Fruit fly (Drosophila melanogaster) whole organism, wandering third instar larva: ENCODE measurements around the gene cav.

ENCODE experiments used
- Abd-B ChIP-seq: fragments of >200 bp; optimal IDR thresholded peaks from 2 replicates; lab custom pipeline; 2017; ENCODE audit warnings: missing biosample characterization, missing genetic modification characterization
- CG32264 ChIP-seq: fragments of 200-800 bp; sonication (Bioruptor generic); optimal IDR thresholded peaks from 2 replicates; lab custom pipeline; 2016; ENCODE audit warnings: missing biosample characterization, missing genetic modification characterization
- CG9705 ChIP-seq: fragments of 200-800 bp; sonication (Bioruptor generic); optimal IDR thresholded peaks from 2 replicates; lab custom pipeline; 2018; ENCODE audit warnings: missing biosample characterization, mild to moderate bottlenecking, missing genetic modification characterization
- CrebA ChIP-seq: fragments of 200-800 bp; sonication (Bioruptor generic); optimal IDR thresholded peaks from 2 replicates; lab custom pipeline; 2016; ENCODE audit warnings: missing biosample characterization, mild to moderate bottlenecking, missing genetic modification characterization, borderline replicate concordance
- Dfd ChIP-seq: fragments of >200 bp; optimal IDR thresholded peaks from 2 replicates; lab custom pipeline; 2017; ENCODE audit warnings: missing biosample characterization, missing genetic modification characterization
- Dif ChIP-seq: fragments of 200-275, 200-300 bp; sonication (Bioruptor generic); optimal IDR thresholded peaks from 2 replicates; lab custom pipeline; 2018; ENCODE audit warnings: missing biosample characterization, missing genetic modification characterization; ENCODE audit not compliant: partially characterized antibody
- GATAd ChIP-seq: sonication (Bioruptor generic); optimal IDR thresholded peaks from 2 replicates; lab custom pipeline; 2016; ENCODE audit warnings: missing biosample characterization, missing genetic modification characterization
- HLH106 ChIP-seq: fragments of 200-800 bp; optimal IDR thresholded peaks from 3 replicates; lab custom pipeline; 2019; ENCODE audit warnings: missing biosample characterization, mild to moderate bottlenecking, missing genetic modification characterization, moderate library complexity
- Hnf4 ChIP-seq: fragments of 200-800 bp; sonication (Bioruptor generic); optimal IDR thresholded peaks from 2 replicates; lab custom pipeline; 2016; ENCODE audit warnings: missing biosample characterization, mild to moderate bottlenecking, missing genetic modification characterization
- Hr78 ChIP-seq: fragments of >200 bp; optimal IDR thresholded peaks from 2 replicates; lab custom pipeline; 2017; ENCODE audit warnings: missing biosample characterization, missing genetic modification characterization
- Hr83 ChIP-seq: fragments of 200-300 bp; sonication (Bioruptor generic); optimal IDR thresholded peaks from 2 replicates; lab custom pipeline; 2016; ENCODE audit warnings: missing biosample characterization, mild to moderate bottlenecking, missing genetic modification characterization, moderate library complexity; ENCODE audit not compliant: poor library complexity, severe bottlenecking
- Jra ChIP-seq: sonication (Bioruptor generic); optimal IDR thresholded peaks from 2 replicates; lab custom pipeline; 2016; ENCODE audit warnings: missing biosample characterization, missing genetic modification characterization
- Mio ChIP-seq: sonication (Bioruptor generic); optimal IDR thresholded peaks from 2 replicates; lab custom pipeline; 2016; ENCODE audit warnings: missing biosample characterization, missing genetic modification characterization
- Myc ChIP-seq: fragments of >200 bp; optimal IDR thresholded peaks from 2 replicates; lab custom pipeline; 2017
- N ChIP-seq: fragments of >200 bp; optimal IDR thresholded peaks from 2 replicates; lab custom pipeline; 2018; ENCODE audit warnings: missing biosample characterization, missing external identifiers, missing genetic modification characterization
- OdsH ChIP-seq: fragments of 200-800 bp; sonication (Bioruptor generic); optimal IDR thresholded peaks from 2 replicates; lab custom pipeline; 2016; ENCODE audit warnings: missing biosample characterization, mild to moderate bottlenecking, missing genetic modification characterization
- Rel ChIP-seq, 2 experiments: fragments of 200-800 bp; sonication (Bioruptor generic) in 1 of 2; optimal IDR thresholded peaks; 2 replicates in 1 of 2; 3 replicates in 1 of 2; lab custom pipeline; 2016 to 2019; ENCODE audit warnings: mild to moderate bottlenecking in 2 of 2, missing biosample characterization in 2 of 2, missing genetic modification characterization in 2 of 2, moderate library complexity in 1 of 2
- Sp1 ChIP-seq: fragments of 200-800 bp; sonication (Bioruptor generic); optimal IDR thresholded peaks from 3 replicates; lab custom pipeline; 2019; ENCODE audit warnings: missing biosample characterization, mild to moderate bottlenecking, missing genetic modification characterization, moderate library complexity
- Vsx2 ChIP-seq: fragments of 200-300, 225-300 bp; sonication (Bioruptor generic); optimal IDR thresholded peaks from 2 replicates; lab custom pipeline; 2018; ENCODE audit warnings: missing biosample characterization, missing genetic modification characterization; ENCODE audit not compliant: partially characterized antibody
- br ChIP-seq: fragments of 200-800 bp; sonication (Bioruptor generic); optimal IDR thresholded peaks from 2 replicates; lab custom pipeline; 2016; ENCODE audit warnings: missing biosample characterization, missing genetic modification characterization
- brk ChIP-seq: fragments of 200-800 bp; sonication (Bioruptor generic); optimal IDR thresholded peaks from 2 replicates; lab custom pipeline; 2016; ENCODE audit warnings: missing biosample characterization, mild to moderate bottlenecking, missing genetic modification characterization
- dl ChIP-seq, 2 experiments: fragments of 175-275, 200-275 bp in 1 of 2; fragments of 200-275 bp in 1 of 2; sonication (Bioruptor generic); optimal IDR thresholded peaks; lab custom pipeline; 2018; ENCODE audit warnings: mild to moderate bottlenecking in 2 of 2, missing biosample characterization in 2 of 2, missing genetic modification characterization in 2 of 2, moderate library complexity in 2 of 2; ENCODE audit not compliant: partially characterized antibody in 2 of 2, insufficient read depth in 1 of 2
- dmrt93B ChIP-seq: fragments of 200-800 bp; sonication (Bioruptor generic); optimal IDR thresholded peaks from 2 replicates; lab custom pipeline; 2018; ENCODE audit warnings: missing biosample characterization, mild to moderate bottlenecking, missing genetic modification characterization
- dsf ChIP-seq: sonication (Bioruptor generic); optimal IDR thresholded peaks from 2 replicates; lab custom pipeline; 2016; ENCODE audit warnings: missing biosample characterization, missing genetic modification characterization, borderline replicate concordance
- ey ChIP-seq: fragments of 200-800 bp; sonication (Bioruptor generic); optimal IDR thresholded peaks from 2 replicates; lab custom pipeline; 2016; ENCODE audit warnings: missing biosample characterization, missing genetic modification characterization
- foxo ChIP-seq, 2 experiments: fragments of 200-800 bp; sonication (Bioruptor generic); optimal IDR thresholded peaks; 2 replicates in 1 of 2; 3 replicates in 1 of 2; lab custom pipeline; 2016 to 2017; ENCODE audit warnings: missing biosample characterization in 2 of 2, missing genetic modification characterization in 2 of 2
- fru ChIP-seq: fragments of 200-800 bp; sonication (Bioruptor generic); optimal IDR thresholded peaks from 3 replicates; lab custom pipeline; 2016; ENCODE audit warnings: missing biosample characterization, mild to moderate bottlenecking, missing genetic modification characterization
- h ChIP-seq: fragments of 200-800 bp; sonication (Bioruptor generic); optimal IDR thresholded peaks from 3 replicates; lab custom pipeline; 2016; ENCODE audit warnings: missing biosample characterization, mild to moderate bottlenecking, missing genetic modification characterization
- jim ChIP-seq: fragments of 175-275, 200-325 bp; sonication (Bioruptor generic); optimal IDR thresholded peaks from 2 replicates; lab custom pipeline; 2016; ENCODE audit warnings: missing biosample characterization, mild to moderate bottlenecking, missing genetic modification characterization
- lola ChIP-seq: fragments of >200 bp; optimal IDR thresholded peaks from 2 replicates; lab custom pipeline; 2017; ENCODE audit warnings: missing biosample characterization, missing genetic modification characterization
- pan ChIP-seq: fragments of >200 bp; optimal IDR thresholded peaks from 2 replicates; lab custom pipeline; 2017
- psq ChIP-seq: fragments of 200-800 bp; sonication (Bioruptor generic); optimal IDR thresholded peaks from 3 replicates; lab custom pipeline; 2017; ENCODE audit warnings: missing biosample characterization, mild to moderate bottlenecking, missing genetic modification characterization, moderate library complexity
- rgr ChIP-seq: fragments of 200-800 bp; sonication (Bioruptor generic); optimal IDR thresholded peaks from 3 replicates; lab custom pipeline; 2016; ENCODE audit warnings: missing biosample characterization, mild to moderate bottlenecking, missing genetic modification characterization
- sage ChIP-seq: fragments of 200-800 bp; sonication (Bioruptor generic); optimal IDR thresholded peaks from 2 replicates; lab custom pipeline; 2016; ENCODE audit warnings: missing biosample characterization, mild to moderate bottlenecking, missing genetic modification characterization
- sv ChIP-seq: fragments of 200-800 bp; sonication (Bioruptor generic); optimal IDR thresholded peaks from 3 replicates; lab custom pipeline; 2016; ENCODE audit warnings: missing biosample characterization, missing genetic modification characterization
- tai ChIP-seq: sonication (Bioruptor generic); optimal IDR thresholded peaks from 2 replicates; lab custom pipeline; 2016; ENCODE audit warnings: missing biosample characterization, missing genetic modification characterization
- usp ChIP-seq: fragments of >200 bp; optimal IDR thresholded peaks from 2 replicates; lab custom pipeline; 2017; ENCODE audit warnings: missing biosample characterization, missing genetic modification characterization
- woc ChIP-seq: sonication (Bioruptor generic); optimal IDR thresholded peaks from 2 replicates; lab custom pipeline; 2016; ENCODE audit warnings: missing biosample characterization, mild to moderate bottlenecking, missing genetic modification characterization

The cav gene

DNA sequence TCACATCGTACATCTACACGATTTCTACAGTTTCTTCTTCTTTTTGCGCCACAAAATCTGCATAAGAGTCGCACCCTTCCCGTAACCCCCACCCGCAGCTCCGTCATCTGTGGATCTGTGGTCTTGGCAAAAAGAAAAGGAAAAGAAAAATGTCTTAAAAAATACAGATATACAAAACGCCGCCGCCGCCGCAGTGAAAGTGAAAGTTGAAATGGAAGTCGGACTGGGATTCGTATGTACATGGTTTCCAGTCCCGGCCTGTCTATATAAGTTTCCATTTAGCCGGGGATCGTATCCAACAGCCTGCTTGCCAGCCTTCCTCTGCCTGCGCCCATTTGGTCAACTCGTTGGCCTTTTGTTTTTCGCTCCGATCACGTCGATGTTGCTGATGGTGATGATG is 4.9 kb upstream of the cav start:
- TF ChIP-seq OdsH (GFP tag; lab: Kevin White, UChicago), result no peak
- no peak for TF ChIP-seq woc (GFP tag; lab: Kevin White, UChicago)
- no peak for TF ChIP-seq usp (GFP tag; lab: Kevin White, UChicago)
- no peak for TF ChIP-seq CrebA (GFP tag; lab: Kevin White, UChicago)
- TF ChIP-seq CG9705 (GFP tag; lab: Kevin White, UChicago), result no peak
- no peak for TF ChIP-seq brk
- no peak for TF ChIP-seq Rel (GFP tag; optimal IDR thresholded peaks at IDR 0.05; lab: Kevin White, UChicago)
- no peak for TF ChIP-seq Rel (tag; optimal IDR thresholded peaks at IDR 0.05; lab: Kevin White, UChicago)
- no peak for TF ChIP-seq jim (GFP tag; lab: Kevin White, UChicago)
- TF ChIP-seq psq (GFP tag; lab: Kevin White, UChicago), result no peak
- TF ChIP-seq Abd-B (GFP tag; lab: Kevin White, UChicago), result no peak
- TF ChIP-seq Hnf4, result no peak
- TF ChIP-seq N (GFP tag; lab: Kevin White, UChicago), result no peak

DNA sequence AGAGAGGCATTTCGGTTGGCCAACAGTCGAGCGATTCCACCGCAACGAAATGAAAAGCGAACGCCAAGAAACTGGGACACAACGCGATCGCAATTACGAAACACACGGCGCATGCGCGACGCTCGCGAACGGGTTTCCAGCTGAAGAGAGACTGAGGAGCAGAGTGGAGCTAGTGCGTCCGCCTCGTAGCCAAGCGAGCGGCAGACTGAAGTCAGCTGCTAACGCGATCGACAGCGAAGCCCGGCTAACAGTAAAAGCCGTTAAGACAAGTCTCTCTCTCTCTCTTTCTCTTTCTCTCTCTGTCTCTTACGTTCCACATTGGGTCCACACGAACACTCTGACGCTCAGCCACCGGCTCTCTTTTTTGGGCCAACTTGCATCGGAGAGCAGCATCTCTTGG is 2.3 kb upstream of the cav start, which contains the start of gene CG17786:
TSS of gene CG17786 (minus strand) at position 154 of the 400 bp plus-strand sequence.
- TF ChIP-seq Myc (lab: Kevin White, UChicago) (no peak), Vsx2 (no peak), lola (no peak), psq (GFP tag; lab: Kevin White, UChicago) (peak; percentile 1), Hnf4 (no peak), sage (GFP tag; lab: Kevin White, UChicago) (no peak), N (GFP tag; lab: Kevin White, UChicago) (no peak), fru (GFP tag; lab: Kevin White, UChicago) (no peak), dsf (GFP tag; lab: Kevin White, UChicago) (no peak), OdsH (GFP tag; lab: Kevin White, UChicago) (no peak), sv (GFP tag; lab: Kevin White, UChicago) (no peak), woc (GFP tag; lab: Kevin White, UChicago) (no peak), dmrt93B (GFP tag; lab: Kevin White, UChicago) (no peak), jim (GFP tag; lab: Kevin White, UChicago) (no peak), dl (GFP tag; optimal IDR thresholded peaks at IDR 0.05; lab: Kevin White, UChicago; ENCODE audit: insufficient read depth in 1 of 2, partially characterized antibody in 2 of 2) (peak in 1 of 2 experiments; percentile 72), Hr78 (no peak), CrebA (GFP tag; lab: Kevin White, UChicago) (no peak), rgr (GFP tag; lab: Kevin White, UChicago) (no peak), Abd-B (GFP tag; lab: Kevin White, UChicago) (no peak), GATAd (GFP tag; lab: Kevin White, UChicago) (no peak), CG32264 (GFP tag; lab: Kevin White, UChicago) (no peak), br (GFP tag; lab: Kevin White, UChicago) (no peak), brk (no peak), Mio (GFP tag; lab: Kevin White, UChicago) (no peak), Jra (GFP tag; lab: Kevin White, UChicago) (no peak), pan (lab: Kevin White, UChicago) (no peak), h (GFP tag; lab: Kevin White, UChicago) (peak; percentile 7), usp (GFP tag; lab: Kevin White, UChicago) (no peak), Hr83 (no peak), Rel (GFP tag; optimal IDR thresholded peaks at IDR 0.05; lab: Kevin White, UChicago) (no peak), Rel (tag; optimal IDR thresholded peaks at IDR 0.05; lab: Kevin White, UChicago) (no peak), foxo (GFP tag; optimal IDR thresholded peaks at IDR 0.05; lab: Kevin White, UChicago) (no peak), HLH106 (tag; lab: Kevin White, UChicago) (no peak), Dfd (GFP tag; lab: Kevin White, UChicago) (no peak), ey (GFP tag; lab: Kevin White, UChicago) (no peak), Dif (GFP tag; lab: Kevin White, UChicago) (peak; percentile 72), Sp1 (GFP tag; lab: Kevin White, UChicago) (peak; percentile 43), CG9705 (GFP tag; lab: Kevin White, UChicago) (no peak), tai (no peak)
- TF ChIP-seq, all 38 proteins: peak for 5
